Worm (Caenorhabditis elegans) whole organism, L4/young adult: Measurements from ENCODE around the gene ccd-5.
A peak's percentile ranks its signal among the peaks of the same experiment; 100 is the strongest.

Source experiments
- W03F9.2 ChIP-seq: fragments of 150-350 bp; optimal IDR thresholded peaks from 2 replicates; lab custom pipeline; 2014; ENCODE audit warnings: missing biosample characterization, missing genetic modification characterization
- him-1 ChIP-seq: sonication (generic microtip); optimal IDR thresholded peaks from 2 replicates; lab custom pipeline; 2016; ENCODE audit warnings: missing genotype, missing genetic modification reagents, missing genetic modification characterization, missing compliant biosample characterization

- TF ChIP-seq him-1 (tag; lab: Kevin White, UChicago) (peak; percentile 47), W03F9.2 (tag; lab: Kevin White, UChicago) (no peak)
These were observed 36.1 kb downstream of the ccd-5 start for ce11 chrX:2536246-2536772.
